Fruit fly (Drosophila melanogaster): ENCODE data around the gene CG9536.

Gene CG9536

DNA sequence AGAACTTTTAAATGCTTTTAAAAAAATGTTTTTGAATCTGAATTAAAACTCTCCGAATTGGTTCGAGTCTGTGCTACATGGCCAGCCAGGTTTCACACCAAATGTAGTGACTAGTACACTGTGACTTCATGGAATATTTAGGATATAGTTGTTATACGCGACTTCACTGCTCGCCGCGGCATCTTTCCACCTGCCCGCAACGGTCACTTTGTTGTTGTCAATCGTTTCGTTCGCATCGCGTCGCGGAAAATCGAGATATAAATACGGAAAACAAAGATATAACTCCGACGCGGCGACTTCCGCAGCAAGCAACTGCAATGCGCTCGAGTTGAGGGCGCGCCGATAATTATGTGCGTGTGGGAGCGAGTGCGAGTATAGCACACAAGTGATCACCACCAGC, 21.7 kb upstream of the CG9536 start, which contains the start of gene CG31637 (continued):
- TF ChIP-seq CG34376 (GFP tag; optimal IDR thresholded peaks at IDR 0.05) = peak; percentile 55
- TF ChIP-seq Aef1 (GFP tag; IDR thresholded peaks at IDR 0.05) = no peak
- TF ChIP-seq CG7987 (GFP tag; optimal IDR thresholded peaks at IDR 0.05) = peak; percentile 12
- no peak for TF ChIP-seq CG4854 (GFP tag; optimal IDR thresholded peaks at IDR 0.05)
- TF ChIP-seq CG30020 (tag; optimal IDR thresholded peaks at IDR 0.05) = peak; percentile 11
- TF ChIP-seq Bgb (GFP tag; IDR thresholded peaks at IDR 0.05; ENCODE audit: partially characterized antibody) = peak; percentile 32; the same call in 1 of the 2 replicates
- peak; percentile 49 for TF ChIP-seq sug (tag; optimal IDR thresholded peaks at IDR 0.05)
- TF ChIP-seq CG16863 (GFP tag; optimal IDR thresholded peaks at IDR 0.05) = no peak
- TF ChIP-seq her (GFP tag; optimal IDR thresholded peaks at IDR 0.05) = no peak
- peak; percentile 61 for TF ChIP-seq Hmr (GFP tag; optimal IDR thresholded peaks at IDR 0.05)
- no peak for TF ChIP-seq CG32767 (GFP tag; IDR thresholded peaks at IDR 0.05)
- peak; percentile 46 for TF ChIP-seq Sin3A (optimal IDR thresholded peaks at IDR 0.05)
- TF ChIP-seq CG31441 (GFP tag; IDR thresholded peaks at IDR 0.05) = peak; percentile 59; the same call in 1 of the 2 replicates
- no peak for TF ChIP-seq CG1647 (GFP tag; optimal IDR thresholded peaks at IDR 0.05)
- peak; percentile 17 for TF ChIP-seq exex (tag; optimal IDR thresholded peaks at IDR 0.05)
- TF ChIP-seq CG2129 (GFP tag; IDR thresholded peaks at IDR 0.05; ENCODE audit: partially characterized antibody) = no peak
- TF ChIP-seq br (optimal IDR thresholded peaks at IDR 0.05) = no peak
- TF ChIP-seq CG32772 (GFP tag; IDR thresholded peaks at IDR 0.05) = no peak
- peak; percentile 77 for TF ChIP-seq Nf-YC (tag; optimal IDR thresholded peaks at IDR 0.05)
- peak; percentile 49 for TF ChIP-seq lab (GFP tag; optimal IDR thresholded peaks at IDR 0.05)
- TF ChIP-seq CG16813 (GFP tag; IDR thresholded peaks at IDR 0.05; ENCODE audit: partially characterized antibody) = 0 out of 3 replicates have a peak, but pooled peaks have one; percentile 25
- TF ChIP-seq CG13296 (GFP tag; optimal IDR thresholded peaks at IDR 0.05) = peak; percentile 14
- peak; percentile 92 for TF ChIP-seq CG9797 (GFP tag; optimal IDR thresholded peaks at IDR 0.05)
- peak; percentile 61 for TF ChIP-seq wek (GFP tag; optimal IDR thresholded peaks at IDR 0.05)
- TF ChIP-seq CG6765 (GFP tag; optimal IDR thresholded peaks at IDR 0.05) = peak; percentile 23
- no peak for TF ChIP-seq CG7556 (GFP tag; optimal IDR thresholded peaks at IDR 0.05)
- peak; percentile 39 for TF ChIP-seq B-H2 (GFP tag; optimal IDR thresholded peaks at IDR 0.05)
- TF ChIP-seq ap (GFP tag; IDR thresholded peaks at IDR 0.05) = no peak
- no peak for TF ChIP-seq Dll (GFP tag; IDR thresholded peaks at IDR 0.05; ENCODE audit: partially characterized antibody)
- TF ChIP-seq CG13894 (tag; optimal IDR thresholded peaks at IDR 0.05) = peak; percentile 33
- TF ChIP-seq CG34224 (GFP tag; IDR thresholded peaks at IDR 0.05; ENCODE audit: partially characterized antibody) = peak; percentile 47
- no peak for TF ChIP-seq dati (GFP tag; IDR thresholded peaks at IDR 0.05)
- TF ChIP-seq E2f1 (GFP tag; IDR thresholded peaks at IDR 0.05) = no peak
- no peak for TF ChIP-seq ind (GFP tag; optimal IDR thresholded peaks at IDR 0.05)
- TF ChIP-seq Bteb2 (GFP tag; optimal IDR thresholded peaks at IDR 0.05) = peak; percentile 6
- peak; percentile 4 for TF ChIP-seq CG17912 (GFP tag; optimal IDR thresholded peaks at IDR 0.05)
- peak; percentile 37 for TF ChIP-seq NC2β (GFP tag; optimal IDR thresholded peaks at IDR 0.05)
- TF ChIP-seq stwl (tag; optimal IDR thresholded peaks at IDR 0.05) = peak; percentile 57
- TF ChIP-seq CG18476 (GFP tag; optimal IDR thresholded peaks at IDR 0.05) = no peak
- TF ChIP-seq CG10147 (GFP tag; optimal IDR thresholded peaks at IDR 0.05) = peak; percentile 32
- TF ChIP-seq sob (GFP tag; IDR thresholded peaks at IDR 0.05) = 0 out of 2 replicates have a peak, but pooled peaks have one; percentile 19
- TF ChIP-seq CrebB (tag; optimal IDR thresholded peaks at IDR 0.05) = peak; percentile 21
- TF ChIP-seq Ets65A (GFP tag) = peak; percentile 82
- TF ChIP-seq CG3995 (GFP tag; optimal IDR thresholded peaks at IDR 0.05) = peak; percentile 98
- TF ChIP-seq Lim3 (GFP tag; IDR thresholded peaks at IDR 0.05) = no peak
- TF ChIP-seq CG15601 (tag; optimal IDR thresholded peaks at IDR 0.05) = peak; percentile 36
- TF ChIP-seq CG2889 (GFP tag; IDR thresholded peaks at IDR 0.05) = no peak
- TF ChIP-seq Hsf (GFP tag; optimal IDR thresholded peaks at IDR 0.05) = no peak
- TF ChIP-seq CG2678 (tag; optimal IDR thresholded peaks at IDR 0.05) = peak; percentile 2
- TF ChIP-seq Scr (GFP tag; IDR thresholded peaks at IDR 0.05; ENCODE audit: partially characterized antibody) = peak; percentile 15; the same call in 1 of the 2 replicates
- peak; percentile 63 for TF ChIP-seq CTCF (GFP tag; optimal IDR thresholded peaks at IDR 0.05)
- peak; percentile 2 for TF ChIP-seq CG8089 (GFP tag; optimal IDR thresholded peaks at IDR 0.05)
